Fruit fly (Drosophila melanogaster): ENCODE results near the gene Upf1.

Gene Upf1

DNA sequence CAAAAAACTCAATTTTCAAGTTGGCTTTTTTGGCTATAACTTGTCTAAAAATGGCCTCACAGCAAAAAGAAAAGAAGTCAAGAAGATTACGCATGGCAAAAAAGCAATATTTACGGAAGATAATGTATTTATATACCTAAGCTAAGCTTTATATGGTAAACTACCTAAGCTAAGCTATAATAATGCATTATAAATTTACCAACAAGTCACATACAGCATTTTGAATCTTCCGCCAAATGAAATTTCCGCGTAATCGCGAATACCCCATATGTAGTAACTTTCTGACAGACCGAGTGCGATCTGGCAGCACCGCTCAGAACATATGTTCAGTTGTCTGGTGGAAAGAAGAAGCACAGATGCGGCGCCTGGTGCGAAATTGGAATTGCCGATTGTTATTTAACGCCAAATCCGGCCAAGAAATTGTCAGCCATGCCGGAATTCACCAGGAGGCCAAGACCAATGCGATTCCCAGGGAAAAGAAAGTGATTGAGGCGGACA lies 13.4 kb downstream of the Upf1 start, which contains the start of gene sicily:
sicily (plus strand) TSS at position 51 of the 498 bp plus-strand sequence.
- TF ChIP-seq Pif1A (GFP tag; optimal IDR thresholded peaks at IDR 0.05) (no peak), Pif1B (GFP tag; optimal IDR thresholded peaks at IDR 0.05) (no peak), CG8159 (tag; optimal IDR thresholded peaks at IDR 0.05) (no peak), gl (tag; optimal IDR thresholded peaks at IDR 0.05) (no peak), CG32121 (GFP tag; IDR thresholded peaks at IDR 0.05) (no peak)

DNA sequence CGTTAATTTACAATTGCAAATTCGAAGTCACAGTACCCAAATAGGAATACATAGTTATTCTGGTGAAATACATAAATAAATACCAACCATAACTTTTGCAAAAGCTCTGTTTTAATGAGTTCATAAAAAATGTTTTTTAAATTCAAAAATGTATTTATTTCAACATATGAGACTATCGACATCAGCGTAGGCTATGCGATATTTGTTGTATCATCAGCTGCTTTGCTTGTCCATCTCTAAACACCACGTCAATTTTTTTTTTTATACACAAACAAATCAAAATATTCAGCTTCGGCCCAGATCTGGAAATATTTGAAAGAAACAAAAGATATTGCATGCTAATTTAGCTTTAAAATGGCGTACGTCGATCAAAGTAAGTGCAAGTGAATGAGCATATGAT lies 17.0 kb downstream of the Upf1 start, which contains the start of gene CG1840:
CG1840 (plus strand) TSS at position 211 of the 400 bp plus-strand sequence.
- TF ChIP-seq CG12605 (GFP tag; IDR thresholded peaks at IDR 0.05) (peak; percentile 22; the same call in 1 of the 2 replicates), CG32121 (GFP tag; IDR thresholded peaks at IDR 0.05) (no peak), CG8159 (tag; optimal IDR thresholded peaks at IDR 0.05) (no peak), CG4496 (GFP tag; IDR thresholded peaks at IDR 0.05) (no peak)

DNA sequence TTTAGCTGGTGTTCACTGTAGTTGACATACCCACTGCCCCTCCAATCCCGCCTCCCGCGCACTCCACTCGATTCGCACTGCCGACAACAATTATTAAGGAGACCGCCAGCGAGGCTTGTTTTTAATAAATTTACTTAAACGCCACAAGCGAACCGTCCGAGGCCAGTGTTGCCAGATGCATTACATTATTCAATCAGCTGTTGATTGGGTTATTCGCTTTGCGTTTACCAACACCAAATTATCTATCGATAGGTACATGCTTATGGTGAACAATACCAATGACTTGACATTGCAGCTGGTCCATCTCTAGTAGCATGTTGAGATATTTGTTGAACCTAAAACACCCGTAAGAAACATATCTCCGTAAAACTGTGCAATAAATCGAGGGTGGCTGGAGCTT lies 18.2 kb downstream of the Upf1 start, which contains the start of the genes CG10353 and SelG:
CG10353 (minus strand) TSS at position 187 of the 400 bp plus-strand sequence.
SelG (plus strand) TSS at position 309 of the 400 bp plus-strand sequence.
- TF ChIP-seq CG8301 (tag; optimal IDR thresholded peaks at IDR 0.05) (no peak), CG32121 (GFP tag; IDR thresholded peaks at IDR 0.05) (no peak), CG10348 (GFP tag; IDR thresholded peaks at IDR 0.05) (no peak), fd96Ca (GFP tag; IDR thresholded peaks at IDR 0.05) (no peak), CG15710 (tag; optimal IDR thresholded peaks at IDR 0.05) (no peak), Pif1A (GFP tag; optimal IDR thresholded peaks at IDR 0.05) (no peak), CG14655 (GFP tag; optimal IDR thresholded peaks at IDR 0.05) (no peak), Snoo (tag; optimal IDR thresholded peaks at IDR 0.05) (no peak), gl (tag; optimal IDR thresholded peaks at IDR 0.05) (no peak), CG17806 (tag; optimal IDR thresholded peaks at IDR 0.05) (no peak), CG8159 (tag; optimal IDR thresholded peaks at IDR 0.05) (no peak), CG12605 (GFP tag; IDR thresholded peaks at IDR 0.05) (no peak), CG34367 (tag; optimal IDR thresholded peaks at IDR 0.05) (no peak), rn (GFP tag; IDR thresholded peaks at IDR 0.05) (no peak), CG13204 (GFP tag; optimal IDR thresholded peaks at IDR 0.05) (no peak), D1 (tag; optimal IDR thresholded peaks at IDR 0.05) (no peak), CG9948 (tag; optimal IDR thresholded peaks at IDR 0.05) (no peak), CG4496 (GFP tag; IDR thresholded peaks at IDR 0.05) (no peak), Pif1B (GFP tag; optimal IDR thresholded peaks at IDR 0.05) (no peak), Ets98B (GFP tag; IDR thresholded peaks at IDR 0.05) (no peak)

DNA sequence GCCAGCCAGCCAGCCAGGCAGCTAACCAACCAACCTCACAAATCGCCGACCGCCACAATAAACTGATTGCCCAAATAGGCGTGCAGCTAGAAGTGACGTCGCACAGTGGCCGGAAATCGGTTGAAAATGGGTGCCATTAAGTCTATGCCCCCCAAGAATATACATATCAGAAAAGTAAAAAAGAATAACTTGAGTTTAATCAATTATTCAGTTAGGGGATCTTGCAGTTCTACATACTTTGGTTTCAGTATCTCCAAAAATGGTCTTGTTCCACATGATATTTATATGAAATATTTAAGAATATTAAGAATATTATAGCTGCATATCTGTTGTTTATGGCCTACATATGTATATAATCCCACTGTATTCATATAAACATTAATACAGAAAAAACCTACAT lies 19.8 kb downstream of the Upf1 start:
- TF ChIP-seq rn (GFP tag; IDR thresholded peaks at IDR 0.05) (no peak), CG34367 (tag; optimal IDR thresholded peaks at IDR 0.05) (no peak), Pif1A (GFP tag; optimal IDR thresholded peaks at IDR 0.05) (no peak), CG15710 (tag; optimal IDR thresholded peaks at IDR 0.05) (no peak), CG10348 (GFP tag; IDR thresholded peaks at IDR 0.05) (no peak), CG4496 (GFP tag; IDR thresholded peaks at IDR 0.05) (no peak), CG32121 (GFP tag; IDR thresholded peaks at IDR 0.05) (no peak), CG8301 (tag; optimal IDR thresholded peaks at IDR 0.05) (no peak), CG8159 (tag; optimal IDR thresholded peaks at IDR 0.05) (no peak), Pif1B (GFP tag; optimal IDR thresholded peaks at IDR 0.05) (no peak), CG12605 (GFP tag; IDR thresholded peaks at IDR 0.05) (no peak), CG9948 (tag; optimal IDR thresholded peaks at IDR 0.05) (no peak)

DNA sequence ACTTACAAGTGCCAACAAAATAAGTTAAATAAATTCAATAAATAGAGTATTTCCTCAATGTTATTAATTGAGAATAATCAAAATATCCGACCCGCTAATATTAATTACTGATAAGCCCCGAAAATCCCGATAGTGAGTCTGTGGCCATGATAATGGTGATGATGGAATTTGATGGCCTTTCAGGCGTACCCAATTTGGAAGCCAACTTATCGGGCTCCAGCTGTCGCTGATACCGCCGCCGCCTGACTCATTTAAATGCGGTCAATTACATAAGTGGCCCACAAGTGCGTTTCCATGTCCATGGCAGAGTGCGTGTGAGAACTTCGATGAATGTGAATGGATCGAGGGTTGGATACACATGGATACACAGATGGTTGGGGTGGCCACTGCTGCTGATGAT lies 21.0 kb downstream of the Upf1 start:
- TF ChIP-seq Pif1A (GFP tag; optimal IDR thresholded peaks at IDR 0.05): no peak
- TF ChIP-seq CG9948 (tag; optimal IDR thresholded peaks at IDR 0.05): no peak
- no peak for TF ChIP-seq CG15710 (tag; optimal IDR thresholded peaks at IDR 0.05)
- no peak for TF ChIP-seq CG13204 (GFP tag; optimal IDR thresholded peaks at IDR 0.05)
- TF ChIP-seq CG8159 (tag; optimal IDR thresholded peaks at IDR 0.05): no peak
- no peak for TF ChIP-seq CG4496 (GFP tag; IDR thresholded peaks at IDR 0.05)
- no peak for TF ChIP-seq CG12605 (GFP tag; IDR thresholded peaks at IDR 0.05)

DNA sequence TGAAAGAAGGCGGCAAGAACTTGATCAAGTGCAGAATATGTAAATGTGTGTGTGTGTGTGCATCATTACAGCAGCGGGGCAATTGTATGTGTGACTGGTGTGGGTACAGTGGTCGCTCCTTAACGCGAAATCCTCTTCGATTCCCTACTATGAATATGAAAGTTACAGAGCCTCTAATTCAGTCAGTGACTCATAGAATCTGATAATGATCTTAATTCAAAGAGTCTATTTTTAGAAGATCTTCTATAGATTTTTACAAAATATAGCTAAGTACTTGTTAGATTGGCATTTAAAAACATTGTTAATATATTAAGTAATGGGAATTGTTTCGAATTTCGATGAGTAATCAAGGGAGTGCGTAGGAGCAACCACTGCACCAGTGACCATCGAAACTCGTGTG lies 22.7 kb downstream of the Upf1 start:
- TF ChIP-seq CG32121 (GFP tag; IDR thresholded peaks at IDR 0.05) (no peak), gl (tag; optimal IDR thresholded peaks at IDR 0.05) (no peak), CG10348 (GFP tag; IDR thresholded peaks at IDR 0.05) (no peak), CG34367 (tag; optimal IDR thresholded peaks at IDR 0.05) (no peak), CG9948 (tag; optimal IDR thresholded peaks at IDR 0.05) (peak; percentile 15), CG4496 (GFP tag; IDR thresholded peaks at IDR 0.05) (no peak), Pif1B (GFP tag; optimal IDR thresholded peaks at IDR 0.05) (no peak), EcR (GFP tag; optimal IDR thresholded peaks at IDR 0.05) (no peak), CG8159 (tag; optimal IDR thresholded peaks at IDR 0.05) (peak; percentile 44), CG15710 (tag; optimal IDR thresholded peaks at IDR 0.05) (peak; percentile 32), CG17806 (tag; optimal IDR thresholded peaks at IDR 0.05) (no peak), rn (GFP tag; IDR thresholded peaks at IDR 0.05) (no peak), CG12605 (GFP tag; IDR thresholded peaks at IDR 0.05) (no peak), Pif1A (GFP tag; optimal IDR thresholded peaks at IDR 0.05) (peak; percentile 24), fd96Ca (GFP tag; IDR thresholded peaks at IDR 0.05) (no peak), Snoo (tag; optimal IDR thresholded peaks at IDR 0.05) (no peak), D1 (tag; optimal IDR thresholded peaks at IDR 0.05) (no peak), CG13204 (GFP tag; optimal IDR thresholded peaks at IDR 0.05) (no peak), CG8301 (tag; optimal IDR thresholded peaks at IDR 0.05) (peak; percentile 28), CG14655 (GFP tag; optimal IDR thresholded peaks at IDR 0.05) (peak; percentile 39), Ets98B (GFP tag; IDR thresholded peaks at IDR 0.05) (no peak)
